Fruit fly (Drosophila melanogaster) whole organism, embryonic: Measurements from ENCODE around the gene RpL23A.

Experiments
- Adf1 ChIP-seq: fragments of 200-800 bp; sonication (Bioruptor generic); IDR thresholded peaks from 2 replicates; pipeline ENCODE4 v1.3.6; 2022; ENCODE audit warnings: missing biosample characterization, missing genetic modification characterization
- B-H1 ChIP-seq: fragments of 200-800 bp; sonication (Bioruptor generic); IDR thresholded peaks from 3 replicates; pipeline ENCODE4 v1.3.6; 2022; ENCODE audit warnings: missing biosample characterization, missing genetic modification characterization
- BEAF-32 ChIP-seq: fragments of 200-800 bp; sonication (Bioruptor generic); optimal IDR thresholded peaks from 3 replicates; lab custom pipeline; 2017; ENCODE audit warnings: missing biosample characterization, missing genetic modification characterization, mild to moderate bottlenecking, moderate library complexity, missing genetic modification reagents
- CG11560 ChIP-seq: fragments of 200-800 bp; sonication (Bioruptor generic); IDR thresholded peaks from 3 replicates; pipeline ENCODE4 v1.3.6; 2022; ENCODE audit warnings: missing biosample characterization, missing genetic modification characterization
- CG11723 ChIP-seq: fragments of 200-800 bp; sonication (Bioruptor generic); optimal IDR thresholded peaks from 2 replicates; lab custom pipeline; 2017; ENCODE audit warnings: missing biosample characterization, mild to moderate bottlenecking, missing genetic modification characterization
- CG13296 ChIP-seq: fragments of 200-800 bp; sonication (Bioruptor generic); optimal IDR thresholded peaks from 3 replicates; lab custom pipeline; 2018; ENCODE audit warnings: missing biosample characterization, mild to moderate bottlenecking, missing genetic modification characterization
- CG15073 ChIP-seq: fragments of 200-800 bp; sonication (Bioruptor generic); optimal IDR thresholded peaks from 2 replicates; lab custom pipeline; 2016; ENCODE audit warnings: missing biosample characterization, missing genetic modification characterization
- CG15269 ChIP-seq: fragments of 200-800 bp; sonication (Bioruptor generic); optimal IDR thresholded peaks from 2 replicates; lab custom pipeline; 2018; ENCODE audit warnings: missing biosample characterization, mild to moderate bottlenecking, missing genetic modification characterization, moderate library complexity
- CG15696 ChIP-seq: fragments of 200-800 bp; sonication (Bioruptor generic); optimal IDR thresholded peaks from 2 replicates; lab custom pipeline; 2019; ENCODE audit warnings: missing biosample characterization, mild to moderate bottlenecking, missing genetic modification characterization, moderate library complexity
- CG2712 ChIP-seq: fragments of 200-800 bp; optimal IDR thresholded peaks from 3 replicates; lab custom pipeline; 2019; ENCODE audit warnings: missing biosample characterization, mild to moderate bottlenecking, missing genetic modification characterization, moderate library complexity
- CG31441 ChIP-seq: fragments of 200-800 bp; sonication (Bioruptor generic); IDR thresholded peaks from 2 replicates; pipeline ENCODE4 v1.3.6; 2022; ENCODE audit warnings: missing biosample characterization, missing genetic modification characterization
- CG3163 ChIP-seq: fragments of 200-800 bp; sonication (Bioruptor generic); optimal IDR thresholded peaks from 3 replicates; lab custom pipeline; 2016; ENCODE audit warnings: missing biosample characterization, missing genetic modification characterization
- CG4617 ChIP-seq: fragments of 200-800 bp; sonication (Bioruptor generic); optimal IDR thresholded peaks from 3 replicates; lab custom pipeline; 2016; ENCODE audit warnings: missing biosample characterization, missing genetic modification characterization, borderline replicate concordance
- CG4820 ChIP-seq: fragments of 200-800 bp; sonication (Bioruptor generic); optimal IDR thresholded peaks from 3 replicates; lab custom pipeline; 2016; ENCODE audit warnings: missing biosample characterization, missing genetic modification characterization
- CG5180 ChIP-seq: fragments of 200-800 bp; sonication (Bioruptor generic); optimal IDR thresholded peaks from 3 replicates; lab custom pipeline; 2017; ENCODE audit warnings: missing biosample characterization, missing genetic modification characterization, mild to moderate bottlenecking, moderate library complexity, missing genetic modification reagents
- CG5953 ChIP-seq: fragments of 200-800 bp; sonication (Bioruptor generic); IDR thresholded peaks from 2 replicates; pipeline ENCODE4 v1.3.6; 2022; ENCODE audit warnings: missing biosample characterization, missing genetic modification characterization
- CG6791 ChIP-seq: fragments of 200-800 bp; sonication (Bioruptor generic); IDR thresholded peaks from 3 replicates; pipeline ENCODE4 v1.3.6; 2022; ENCODE audit warnings: missing biosample characterization, missing genetic modification characterization; ENCODE audit not compliant: partially characterized antibody
- CG8089 ChIP-seq: fragments of 200-800 bp; sonication (Bioruptor generic); optimal IDR thresholded peaks from 3 replicates; lab custom pipeline; 2016; ENCODE audit warnings: missing biosample characterization, missing genetic modification characterization
- CG8388 ChIP-seq: fragments of 200-800 bp; sonication (Bioruptor generic); optimal IDR thresholded peaks from 2 replicates; lab custom pipeline; 2019; ENCODE audit warnings: missing biosample characterization, mild to moderate bottlenecking, missing genetic modification characterization, moderate library complexity
- CG9797 ChIP-seq: fragments of 200-800 bp; sonication (Bioruptor generic); optimal IDR thresholded peaks from 3 replicates; lab custom pipeline; 2018; ENCODE audit warnings: missing biosample characterization, mild to moderate bottlenecking, missing genetic modification characterization
- CG9817 ChIP-seq: fragments of 200-800 bp; sonication (Bioruptor generic); optimal IDR thresholded peaks from 2 replicates; lab custom pipeline; 2018; ENCODE audit warnings: missing biosample characterization, mild to moderate bottlenecking, missing genetic modification characterization, moderate library complexity
- CoRest ChIP-seq: fragments of 200-800 bp; sonication (Bioruptor generic); optimal IDR thresholded peaks from 3 replicates; lab custom pipeline; 2018; ENCODE audit warnings: missing biosample characterization, mild to moderate bottlenecking, missing genetic modification characterization, moderate library complexity
- Dip3 ChIP-seq: fragments of 200-800 bp; sonication (Bioruptor generic); optimal IDR thresholded peaks from 3 replicates; lab custom pipeline; 2016; ENCODE audit warnings: missing biosample characterization, missing genetic modification characterization
- Ets65A ChIP-seq: fragments of 200-800 bp; sonication (Bioruptor generic); peaks from one replicate; lab custom pipeline; 2016; ENCODE audit warnings: missing biosample characterization, missing genetic modification characterization
- Fer1 ChIP-seq: fragments of 200-800 bp; sonication (Bioruptor generic); optimal IDR thresholded peaks from 2 replicates; lab custom pipeline; 2017; ENCODE audit warnings: missing biosample characterization, mild to moderate bottlenecking, missing genetic modification characterization
- H15 ChIP-seq: fragments of 200-800 bp; sonication (Bioruptor generic); IDR thresholded peaks from 3 replicates; pipeline ENCODE4 v1.3.6; 2022; ENCODE audit warnings: missing biosample characterization, missing genetic modification characterization
- HLH3B ChIP-seq: fragments of 200-800 bp; sonication (Bioruptor generic); IDR thresholded peaks from 2 replicates; pipeline ENCODE4 v1.3.6; 2022; ENCODE audit warnings: missing biosample characterization, missing genetic modification characterization
- Hr3 ChIP-seq: fragments of 200-800 bp; sonication (Bioruptor generic); optimal IDR thresholded peaks from 3 replicates; lab custom pipeline; 2016; ENCODE audit warnings: missing biosample characterization, missing genetic modification characterization
- Hr39 ChIP-seq: fragments of >200 bp; optimal IDR thresholded peaks from 2 replicates; lab custom pipeline; 2017
- Kr ChIP-seq: fragments of 200-800 bp; sonication (Bioruptor generic); optimal IDR thresholded peaks from 2 replicates; lab custom pipeline; 2017; ENCODE audit warnings: missing biosample characterization, mild to moderate bottlenecking, missing genetic modification characterization
- Mrtf ChIP-seq: fragments of 200-800 bp; sonication (Bioruptor generic); IDR thresholded peaks from 3 replicates; pipeline ENCODE4 v1.3.6; 2022; ENCODE audit warnings: missing biosample characterization, missing genetic modification characterization
- NC2β ChIP-seq: fragments of 200-800 bp; sonication (Bioruptor generic); optimal IDR thresholded peaks from 2 replicates; lab custom pipeline; 2016; ENCODE audit warnings: missing biosample characterization, missing genetic modification characterization
- Ptx1 ChIP-seq: fragments of 200-800 bp; sonication (Bioruptor generic); IDR thresholded peaks from 2 replicates; pipeline ENCODE4 v1.3.6; 2022; ENCODE audit warnings: missing biosample characterization, missing genetic modification characterization
- ac ChIP-seq: fragments of 200-800 bp; sonication (Bioruptor generic); optimal IDR thresholded peaks from 3 replicates; lab custom pipeline; 2017; ENCODE audit warnings: missing biosample characterization, mild to moderate bottlenecking, missing genetic modification characterization
- al ChIP-seq: fragments of 200-800 bp; sonication (Bioruptor generic); IDR thresholded peaks from 2 replicates; pipeline ENCODE4 v1.3.6; 2022; ENCODE audit warnings: missing biosample characterization, missing genetic modification characterization
- ap ChIP-seq: fragments of 200-800 bp; sonication (Bioruptor generic); IDR thresholded peaks from 2 replicates; pipeline ENCODE4 v1.3.6; 2022; ENCODE audit warnings: missing biosample characterization, missing genetic modification characterization
- cas ChIP-seq: fragments of 200-800 bp; sonication (Bioruptor generic); IDR thresholded peaks from 2 replicates; pipeline ENCODE4 v1.3.6; 2022; ENCODE audit warnings: missing biosample characterization, missing genetic modification characterization
- dm ChIP-seq: fragments of 200-800 bp; sonication (Bioruptor generic); optimal IDR thresholded peaks from 3 replicates; lab custom pipeline; 2016; ENCODE audit warnings: missing biosample characterization, missing genetic modification characterization
- dmrt11E ChIP-seq: fragments of 200-800 bp; sonication (Bioruptor generic); optimal IDR thresholded peaks from 3 replicates; lab custom pipeline; 2018; ENCODE audit warnings: missing biosample characterization, mild to moderate bottlenecking, missing genetic modification characterization, moderate library complexity
- dmrt99B ChIP-seq: fragments of 200-800 bp; sonication (Bioruptor generic); optimal IDR thresholded peaks from 2 replicates; lab custom pipeline; 2018; ENCODE audit warnings: missing biosample characterization, mild to moderate bottlenecking, missing genetic modification characterization, moderate library complexity
- eve ChIP-seq, 2 experiments: fragments of >200 bp; optimal IDR thresholded peaks; 2 replicates each; lab custom pipeline; 2017; ENCODE audit warnings: missing biosample characterization in 2 of 2, missing genetic modification characterization in 2 of 2
- h ChIP-seq: fragments of >200 bp; optimal IDR thresholded peaks from 2 replicates; lab custom pipeline; 2017
- nom ChIP-seq: fragments of 200-800 bp; sonication (Bioruptor generic); optimal IDR thresholded peaks from 2 replicates; lab custom pipeline; 2017; ENCODE audit warnings: missing biosample characterization, missing genetic modification characterization, mild to moderate bottlenecking, moderate library complexity, missing genetic modification reagents
- pb ChIP-seq: fragments of 200-800 bp; sonication (Bioruptor generic); optimal IDR thresholded peaks from 3 replicates; lab custom pipeline; 2016; ENCODE audit warnings: missing biosample characterization, missing genetic modification characterization
- psq ChIP-seq: fragments of 200-800 bp; sonication (Bioruptor generic); optimal IDR thresholded peaks from 2 replicates; lab custom pipeline; 2017; ENCODE audit warnings: missing biosample characterization, missing genetic modification characterization
- ro ChIP-seq: fragments of 200-800 bp; sonication (Bioruptor generic); IDR thresholded peaks from 2 replicates; pipeline ENCODE4 v1.3.6; 2022; ENCODE audit warnings: missing biosample characterization, missing genetic modification characterization
- row ChIP-seq: fragments of 200-800 bp; sonication (Bioruptor generic); IDR thresholded peaks from 3 replicates; pipeline ENCODE4 v1.3.6; 2022; ENCODE audit warnings: missing biosample characterization, missing genetic modification characterization
- sr ChIP-seq: fragments of 200-800 bp; sonication (Bioruptor generic); IDR thresholded peaks from 3 replicates; pipeline ENCODE4 v1.3.6; 2022; ENCODE audit warnings: missing biosample characterization, missing genetic modification characterization
- unpg ChIP-seq: fragments of 200-800 bp; sonication (Bioruptor generic); optimal IDR thresholded peaks from 3 replicates; lab custom pipeline; 2018; ENCODE audit warnings: missing biosample characterization, mild to moderate bottlenecking, missing genetic modification characterization, moderate library complexity
- usp ChIP-seq: fragments of >200 bp; optimal IDR thresholded peaks from 2 replicates; lab custom pipeline; 2017; ENCODE audit warnings: missing biosample characterization, missing genetic modification characterization
- zf30C ChIP-seq: fragments of 200-800 bp; sonication (Bioruptor generic); optimal IDR thresholded peaks from 3 replicates; lab custom pipeline; 2018; ENCODE audit warnings: missing biosample characterization, mild to moderate bottlenecking, missing genetic modification characterization

The RpL23A gene

DNA sequence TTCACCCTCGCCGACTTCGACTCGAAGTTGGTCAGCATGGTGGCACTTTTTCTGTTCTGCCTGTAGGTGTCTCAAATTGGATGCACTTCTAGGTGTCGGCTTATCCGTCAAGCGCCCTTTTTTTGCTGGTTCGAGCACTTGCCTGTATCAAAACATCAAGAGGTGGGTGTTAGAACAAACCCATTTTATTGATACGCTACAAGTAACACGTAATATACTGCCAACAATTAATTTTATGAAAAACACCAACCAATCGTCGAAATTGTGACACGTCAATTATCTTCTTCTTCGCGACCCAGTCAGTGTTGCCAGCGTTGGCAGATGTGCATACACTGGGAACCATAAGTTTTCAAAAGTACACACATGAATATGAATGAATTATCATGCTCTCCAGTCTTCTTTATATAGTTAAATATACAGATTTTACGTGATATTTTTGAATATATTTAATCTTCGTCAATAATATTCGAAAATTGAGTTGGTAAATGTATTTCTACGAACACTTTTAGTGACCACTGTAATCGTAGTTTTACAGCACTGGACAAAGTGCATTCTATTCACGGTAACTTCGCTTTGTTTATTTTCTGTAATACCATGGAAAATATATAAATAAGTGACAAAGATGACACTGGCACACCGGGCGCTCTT lies 23.4 kb downstream of the RpL23A start, which contains the start of the genes alphaCOP and CG13919 (continued):
- TF ChIP-seq usp (no peak), dm (peak; percentile 82), ro (GFP tag; lab: Robert Waterston, UW) (peak; percentile 94), eve (GFP tag; optimal IDR thresholded peaks at IDR 0.05; lab: Kevin White, UChicago) (no peak), CG15696 (peak; percentile 85), CG5180 (GFP tag; lab: Kevin White, UChicago) (peak; percentile 71), Hr39 (lab: Kevin White, UChicago) (peak; percentile 23), Ptx1 (peak; percentile 99), NC2β (GFP tag; lab: Kevin White, UChicago) (peak; percentile 88), CoRest (tag; lab: Kevin White, UChicago) (peak; percentile 98), zf30C (GFP tag; lab: Kevin White, UChicago) (no peak), CG15269 (tag; lab: Kevin White, UChicago) (peak; percentile 97), nom (peak; percentile 92), B-H1 (peak; percentile 97), CG2712 (tag; lab: Kevin White, UChicago) (peak; percentile 99), psq (peak; percentile 90), Dip3 (GFP tag; lab: Kevin White, UChicago) (peak; percentile 93), dmrt11E (tag; lab: Kevin White, UChicago) (peak; percentile 97), CG8089 (GFP tag; lab: Kevin White, UChicago) (peak; percentile 80), row (GFP tag; lab: Robert Waterston, UW) (peak; percentile 99), CG3163 (GFP tag; lab: Kevin White, UChicago) (peak; percentile 60), CG13296 (GFP tag; lab: Kevin White, UChicago) (peak; percentile 93), CG8388 (peak; percentile 100), CG11723 (peak; percentile 89), sr (GFP tag; lab: Robert Waterston, UW) (peak; percentile 56; the same call in 2 of the 3 replicates), Ets65A (GFP tag; lab: Kevin White, UChicago) (peak; percentile 99), CG9817 (tag; lab: Kevin White, UChicago) (peak; percentile 95), unpg (GFP tag; lab: Kevin White, UChicago) (peak; percentile 98), ap (peak; percentile 97), CG11560 (tag; lab: Robert Waterston, UW) (peak; percentile 87), CG5953 (GFP tag; lab: Robert Waterston, UW) (peak; percentile 97), al (GFP tag; lab: Robert Waterston, UW) (peak; percentile 94), CG4820 (GFP tag; lab: Kevin White, UChicago) (peak; percentile 88), BEAF-32 (GFP tag; lab: Kevin White, UChicago) (peak; percentile 50), CG15073 (GFP tag; lab: Kevin White, UChicago) (peak; percentile 78), Kr (GFP tag; lab: Kevin White, UChicago) (no peak), Hr3 (GFP tag; lab: Kevin White, UChicago) (peak; percentile 98), HLH3B (GFP tag; lab: Robert Waterston, UW) (peak; percentile 95), cas (GFP tag; lab: Robert Waterston, UW) (peak; percentile 93), CG6791 (GFP tag; lab: Robert Waterston, UW) (no peak), CG4617 (peak; percentile 98), H15 (GFP tag; lab: Robert Waterston, UW) (peak; percentile 96), pb (peak; percentile 77), CG9797 (GFP tag; lab: Kevin White, UChicago) (peak; percentile 32), Mrtf (GFP tag; lab: Robert Waterston, UW) (peak; percentile 95), h (lab: Kevin White, UChicago) (no peak), dmrt99B (tag; lab: Kevin White, UChicago) (peak; percentile 96), Adf1 (GFP tag; lab: Robert Waterston, UW) (peak; percentile 85), CG31441 (GFP tag; lab: Robert Waterston, UW) (peak; percentile 97), Fer1 (peak; percentile 91), ac (GFP tag; lab: Kevin White, UChicago) (peak; percentile 84)
